Worm (Caenorhabditis elegans) whole organism, L1 larva: ENCODE data around the gene Y55F3AM.21.

ENCODE experiments used
- egl-27 ChIP-seq, 2 experiments: fragments of 150-350 bp in 1 of 2; sonication (generic microtip); optimal IDR thresholded peaks; 3 replicates each; lab custom pipeline; 2017 to 2018; ENCODE audit warnings: missing biosample characterization in 2 of 2, missing genetic modification characterization in 2 of 2, missing genetic modification reagents in 2 of 2
- lin-13 ChIP-seq: fragments of 150-350 bp; optimal IDR thresholded peaks from 2 replicates; lab custom pipeline; 2014; ENCODE audit warnings: missing biosample characterization, missing genetic modification reagents, missing genetic modification characterization

ce11 chrIV:1035108-1035507, 16.4 kb downstream of the Y55F3AM.21 start:
- TF ChIP-seq egl-27 (tag; optimal IDR thresholded peaks at IDR 0.05; lab: Kevin White, UChicago) (no peak), lin-13 (GFP tag; lab: Kevin White, UChicago) (no peak)
